Worm (Caenorhabditis elegans) whole organism, midembryonic: ENCODE data around the gene F46B6.4.

Source experiments
- T22C8.4 ChIP-seq: fragments of 200-800 bp; sonication (Bioruptor generic); IDR thresholded peaks from 2 replicates; pipeline ENCODE4 v1.3.6; 2022; ENCODE audit warnings: missing genetic modification characterization, missing compliant biosample characterization
- cog-1 ChIP-seq: sonication (generic microtip); optimal IDR thresholded peaks from 2 replicates; lab custom pipeline; 2016; ENCODE audit warnings: missing genetic modification characterization, missing compliant biosample characterization
- flt-1 ChIP-seq: fragments of 200-800 bp; sonication (Bioruptor generic); IDR thresholded peaks from 2 replicates; pipeline ENCODE4 v1.3.6; 2022; ENCODE audit warnings: missing genetic modification characterization, missing compliant biosample characterization
- klf-2 ChIP-seq: fragments of 200-800 bp; sonication (Bioruptor generic); conservative IDR thresholded peaks from 2 replicates; pipeline ENCODE4 v1.3.6; 2022; ENCODE audit warnings: missing genetic modification reagents, missing genetic modification characterization, missing compliant biosample characterization
- med-1 ChIP-seq: sonication (generic microtip); optimal IDR thresholded peaks from 2 replicates; lab custom pipeline; 2017; ENCODE audit warnings: missing genetic modification characterization, mild to moderate bottlenecking, missing compliant biosample characterization, antibody characterized with exemption, missing genetic modification reagents; ENCODE audit not compliant: insufficient read depth
- ref-1 ChIP-seq: fragments of 200-800 bp; sonication (Bioruptor generic); conservative IDR thresholded peaks from 2 replicates; pipeline ENCODE4 v1.3.6; 2022; ENCODE audit warnings: missing genetic modification reagents, missing genetic modification characterization, missing compliant biosample characterization
- tab-1 ChIP-seq: fragments of 200-800 bp; sonication (Bioruptor generic); IDR thresholded peaks from 2 replicates; pipeline ENCODE4 v1.3.6; 2022; ENCODE audit warnings: missing genetic modification characterization, missing compliant biosample characterization
- ztf-23 ChIP-seq: fragments of 200-800 bp; sonication (Bioruptor generic); IDR thresholded peaks from 2 replicates; pipeline ENCODE4 v1.3.6; 2022; ENCODE audit warnings: missing genetic modification reagents, missing genetic modification characterization, missing compliant biosample characterization
- ztf-29 ChIP-seq: fragments of 200-800 bp; sonication (Bioruptor generic); IDR thresholded peaks from 2 replicates; pipeline ENCODE4 v1.3.6; 2022; ENCODE audit warnings: missing genetic modification reagents, missing genetic modification characterization, missing compliant biosample characterization

The F46B6.4 gene

ce11 chrV:9779418-9779817 is at the start of gene F46B6.4:
Gene F46B6.4, minus strand, starts transcription at chrV:9779518.
- TF ChIP-seq med-1 (GFP tag; lab: Kevin White, UChicago) (no peak), tab-1 (GFP tag; lab: Robert Waterston, UW) (no peak), cog-1 (no peak), klf-2 (GFP tag; lab: Robert Waterston, UW) (no peak), flt-1 (GFP tag; lab: Robert Waterston, UW) (no peak), ztf-23 (GFP tag; lab: Robert Waterston, UW) (no peak), ref-1 (GFP tag; lab: Robert Waterston, UW) (no peak), T22C8.4 (no peak), ztf-29 (GFP tag; lab: Robert Waterston, UW) (no peak)

ce11 chrV:9824149-9824548 is 44.8 kb upstream of the F46B6.4 start, which contains the start of gene str-2:
Gene str-2, minus strand, starts transcription at chrV:9824249.
- TF ChIP-seq klf-2 (GFP tag; lab: Robert Waterston, UW) = no peak
- TF ChIP-seq flt-1 (GFP tag; lab: Robert Waterston, UW) = no peak
- no peak for TF ChIP-seq T22C8.4
- TF ChIP-seq tab-1 (GFP tag; lab: Robert Waterston, UW) = no peak
- no peak for TF ChIP-seq med-1 (GFP tag; lab: Kevin White, UChicago)
- no peak for TF ChIP-seq ztf-29 (GFP tag; lab: Robert Waterston, UW)
- TF ChIP-seq cog-1 = no peak
- no peak for TF ChIP-seq ref-1 (GFP tag; lab: Robert Waterston, UW)
- TF ChIP-seq ztf-23 (GFP tag; lab: Robert Waterston, UW) = no peak

- no peak for TF ChIP-seq med-1 (GFP tag; lab: Kevin White, UChicago)
- TF ChIP-seq flt-1 (GFP tag; lab: Robert Waterston, UW) = no peak
- no peak for TF ChIP-seq tab-1 (GFP tag; lab: Robert Waterston, UW)
- TF ChIP-seq ztf-29 (GFP tag; lab: Robert Waterston, UW) = no peak
- no peak for TF ChIP-seq T22C8.4
- TF ChIP-seq klf-2 (GFP tag; lab: Robert Waterston, UW) = no peak
- no peak for TF ChIP-seq ref-1 (GFP tag; lab: Robert Waterston, UW)
- TF ChIP-seq cog-1 = no peak
- no peak for TF ChIP-seq ztf-23 (GFP tag; lab: Robert Waterston, UW)
Observed at ce11 chrV:9821724-9822123, 42.4 kb upstream of the F46B6.4 start, which contains the start of gene str-193. Gene str-193, minus strand, starts transcription at chrV:9821824.

- no peak for TF ChIP-seq tab-1 (GFP tag; lab: Robert Waterston, UW)
- TF ChIP-seq cog-1 = no peak
- no peak for TF ChIP-seq ztf-23 (GFP tag; lab: Robert Waterston, UW)
- no peak for TF ChIP-seq klf-2 (GFP tag; lab: Robert Waterston, UW)
- TF ChIP-seq T22C8.4 = no peak
- TF ChIP-seq ztf-29 (GFP tag; lab: Robert Waterston, UW) = no peak
- TF ChIP-seq flt-1 (GFP tag; lab: Robert Waterston, UW) = no peak
- no peak for TF ChIP-seq med-1 (GFP tag; lab: Kevin White, UChicago)
- no peak for TF ChIP-seq ref-1 (GFP tag; lab: Robert Waterston, UW)
Observed at ce11 chrV:9816390-9816789, 37.1 kb upstream of the F46B6.4 start, which contains the start of gene sru-31. Gene sru-31, plus strand, starts transcription at chrV:9816690.

ce11 chrV:9813527-9813926 is 34.2 kb upstream of the F46B6.4 start, which contains the start of gene sru-30:
Gene sru-30, plus strand, starts transcription at chrV:9813827.
- TF ChIP-seq ztf-29 (GFP tag; lab: Robert Waterston, UW) (no peak), T22C8.4 (no peak), klf-2 (GFP tag; lab: Robert Waterston, UW) (no peak), tab-1 (GFP tag; lab: Robert Waterston, UW) (no peak), ztf-23 (GFP tag; lab: Robert Waterston, UW) (no peak), flt-1 (GFP tag; lab: Robert Waterston, UW) (no peak)

- TF ChIP-seq ref-1 (GFP tag; lab: Robert Waterston, UW) (no peak), ztf-23 (GFP tag; lab: Robert Waterston, UW) (no peak), ztf-29 (GFP tag; lab: Robert Waterston, UW) (no peak), klf-2 (GFP tag; lab: Robert Waterston, UW) (no peak), flt-1 (GFP tag; lab: Robert Waterston, UW) (no peak), T22C8.4 (no peak), cog-1 (no peak), med-1 (GFP tag; lab: Kevin White, UChicago) (no peak), tab-1 (GFP tag; lab: Robert Waterston, UW) (no peak)
Observed at ce11 chrV:9812216-9812615, 32.9 kb upstream of the F46B6.4 start.

- TF ChIP-seq ztf-29 (GFP tag; lab: Robert Waterston, UW) (no peak), T22C8.4 (no peak), tab-1 (GFP tag; lab: Robert Waterston, UW) (no peak), cog-1 (no peak), flt-1 (GFP tag; lab: Robert Waterston, UW) (no peak), ref-1 (GFP tag; lab: Robert Waterston, UW) (no peak), klf-2 (GFP tag; lab: Robert Waterston, UW) (no peak), med-1 (GFP tag; lab: Kevin White, UChicago) (no peak), ztf-23 (GFP tag; lab: Robert Waterston, UW) (no peak)
Observed at ce11 chrV:9811154-9811553, 31.8 kb upstream of the F46B6.4 start, which contains the start of gene sru-29. Gene sru-29, plus strand, starts transcription at chrV:9811454.

- TF ChIP-seq ztf-23 (GFP tag; lab: Robert Waterston, UW) (no peak), tab-1 (GFP tag; lab: Robert Waterston, UW) (no peak), ztf-29 (GFP tag; lab: Robert Waterston, UW) (no peak)
Observed at ce11 chrV:9805161-9805560, 25.8 kb upstream of the F46B6.4 start, which contains the start of gene sru-37. Gene sru-37, plus strand, starts transcription at chrV:9805461.

ce11 chrV:9803176-9803575 is 23.9 kb upstream of the F46B6.4 start, which contains the start of gene sru-39:
Gene sru-39, plus strand, starts transcription at chrV:9803476.
- TF ChIP-seq klf-2 (GFP tag; lab: Robert Waterston, UW) = no peak

ce11 chrV:9801965-9802364 is 22.6 kb upstream of the F46B6.4 start, which contains the start of gene F46B6.10:
Gene F46B6.10, minus strand, starts transcription at chrV:9802065.
- TF ChIP-seq flt-1 (GFP tag; lab: Robert Waterston, UW) (no peak), ref-1 (GFP tag; lab: Robert Waterston, UW) (no peak), ztf-29 (GFP tag; lab: Robert Waterston, UW) (no peak), tab-1 (GFP tag; lab: Robert Waterston, UW) (no peak), ztf-23 (GFP tag; lab: Robert Waterston, UW) (no peak), med-1 (GFP tag; lab: Kevin White, UChicago) (no peak), T22C8.4 (no peak), klf-2 (GFP tag; lab: Robert Waterston, UW) (no peak), cog-1 (no peak)
